Worm (Caenorhabditis elegans) whole organism, L1 larva: Measurements from ENCODE around the gene E02C12.11.

Source experiments
- C34B4.2 ChIP-seq: sonication (generic microtip); optimal IDR thresholded peaks from 2 replicates; lab custom pipeline; 2017; ENCODE audit warnings: mild to moderate bottlenecking, missing genetic modification characterization, missing compliant biosample characterization
- aha-1 ChIP-seq: fragments of 150-350 bp; optimal IDR thresholded peaks from 2 replicates; lab custom pipeline; 2014; ENCODE audit warnings: missing biosample characterization, missing genetic modification characterization
- blmp-1 ChIP-seq: fragments of 150-350 bp; optimal IDR thresholded peaks from 2 replicates; lab custom pipeline; 2014; ENCODE audit warnings: missing biosample characterization, missing genetic modification characterization
- ceh-63 ChIP-seq: fragments of 200-800 bp; sonication (Bioruptor generic); optimal IDR thresholded peaks from 2 replicates; lab custom pipeline; 2018; ENCODE audit warnings: mild to moderate bottlenecking, missing genetic modification characterization, missing compliant biosample characterization
- ceh-90 ChIP-seq: sonication (generic microtip); optimal IDR thresholded peaks from 2 replicates; lab custom pipeline; 2016; ENCODE audit warnings: missing genetic modification characterization, missing compliant biosample characterization
- ces-1 ChIP-seq: fragments of 150-350 bp; optimal IDR thresholded peaks from 2 replicates; lab custom pipeline; 2014; ENCODE audit warnings: missing biosample characterization, missing genetic modification reagents, missing genetic modification characterization
- dpl-1 ChIP-seq, 3 experiments: fragments of 150-350 bp in 2 of 3; sonication (generic microtip) in 1 of 3; optimal IDR thresholded peaks; 2 replicates each; lab custom pipeline; 2014 to 2017; ENCODE audit warnings: missing biosample characterization in 3 of 3, missing genetic modification characterization in 3 of 3, missing genetic modification reagents in 3 of 3
- efl-1 ChIP-seq, 4 experiments: fragments of 150-350 bp; optimal IDR thresholded peaks in 3 of 4; peaks in 1 of 4; 1 replicate in 1 of 4; 2 replicates in 3 of 4; lab custom pipeline; 2014; ENCODE audit warnings: missing biosample characterization in 2 of 4, missing genetic modification characterization in 2 of 4, missing genetic modification reagents in 2 of 4
- egl-13 ChIP-seq: sonication (generic microtip); optimal IDR thresholded peaks from 2 replicates; lab custom pipeline; 2016; ENCODE audit warnings: missing genotype, missing genetic modification reagents, missing genetic modification characterization, missing compliant biosample characterization
- ets-5 ChIP-seq: fragments of 200-800 bp; sonication (Bioruptor generic); IDR thresholded peaks from 2 replicates; pipeline ENCODE4 v1.3.6; 2022; ENCODE audit warnings: missing genetic modification characterization, missing compliant biosample characterization
- fkh-10 ChIP-seq: sonication (generic microtip); optimal IDR thresholded peaks from 2 replicates; lab custom pipeline; 2017; ENCODE audit warnings: missing biosample characterization, missing genetic modification reagents, missing genetic modification characterization
- fkh-8 ChIP-seq: sonication (generic microtip); optimal IDR thresholded peaks from 2 replicates; lab custom pipeline; 2016; ENCODE audit warnings: mild to moderate bottlenecking, missing genetic modification characterization, missing compliant biosample characterization
- fos-1 ChIP-seq: fragments of 150-350 bp; optimal IDR thresholded peaks from 2 replicates; lab custom pipeline; 2014; ENCODE audit warnings: missing biosample characterization, missing genetic modification characterization
- hlh-17 ChIP-seq: fragments of 200-800 bp; sonication (Bioruptor generic); optimal IDR thresholded peaks from 2 replicates; lab custom pipeline; 2018; ENCODE audit warnings: missing genetic modification characterization, mild to moderate bottlenecking, missing compliant biosample characterization, moderate library complexity, borderline replicate concordance
- isw-1 ChIP-seq: fragments of 200-800 bp; sonication (Bioruptor generic); IDR thresholded peaks from 2 replicates; pipeline ENCODE4 v1.3.6; 2022; ENCODE audit warnings: missing genetic modification characterization, missing compliant biosample characterization
- jun-1 ChIP-seq: fragments of 150-350 bp; optimal IDR thresholded peaks from 2 replicates; lab custom pipeline; 2014; ENCODE audit warnings: missing biosample characterization, missing genetic modification reagents, missing genetic modification characterization
- lin-14 ChIP-seq: fragments of 200-800 bp; sonication (Bioruptor generic); optimal IDR thresholded peaks from 2 replicates; lab custom pipeline; 2018; ENCODE audit warnings: mild to moderate bottlenecking, missing genetic modification characterization, moderate library complexity, missing compliant biosample characterization
- lin-15B ChIP-seq: fragments of 150-350 bp; sonication (generic microtip); optimal IDR thresholded peaks from 3 replicates; lab custom pipeline; 2014; ENCODE audit warnings: missing biosample characterization, missing genetic modification characterization
- lin-35 ChIP-seq, 2 experiments: fragments of 150-350 bp; optimal IDR thresholded peaks; 2 replicates each; lab custom pipeline; 2014; ENCODE audit warnings: missing biosample characterization in 2 of 2, missing genetic modification characterization in 2 of 2, missing genetic modification reagents in 2 of 2
- lin-39 ChIP-seq: fragments of 150-350 bp; optimal IDR thresholded peaks from 2 replicates; lab custom pipeline; 2014; ENCODE audit warnings: missing biosample characterization, missing genetic modification reagents, missing genetic modification characterization
- lsy-2 ChIP-seq, 2 experiments: fragments of 150-350 bp; optimal IDR thresholded peaks; 2 replicates each; lab custom pipeline; 2014; ENCODE audit warnings: missing biosample characterization in 2 of 2, missing genetic modification characterization in 2 of 2
- mdl-1 ChIP-seq, 2 experiments: fragments of 150-350 bp; optimal IDR thresholded peaks; 2 replicates each; lab custom pipeline; 2014 to 2017; ENCODE audit warnings: missing biosample characterization in 2 of 2, missing genetic modification characterization in 2 of 2, inconsistent platforms in 1 of 2
- nhr-19 ChIP-seq: fragments of 200-800 bp; sonication (Bioruptor generic); conservative IDR thresholded peaks from 2 replicates; pipeline ENCODE4 v1.3.6; 2022; ENCODE audit warnings: missing genetic modification characterization, missing compliant biosample characterization
- nhr-20 ChIP-seq: sonication (generic microtip); optimal IDR thresholded peaks from 2 replicates; lab custom pipeline; 2016; ENCODE audit warnings: mild to moderate bottlenecking, missing genetic modification characterization, missing compliant biosample characterization
- nhr-47 ChIP-seq: sonication (generic microtip); optimal IDR thresholded peaks from 2 replicates; lab custom pipeline; 2016; ENCODE audit warnings: mild to moderate bottlenecking, missing genetic modification characterization, moderate library complexity, missing compliant biosample characterization
- nhr-71 ChIP-seq: sonication (generic microtip); optimal IDR thresholded peaks from 2 replicates; lab custom pipeline; 2016; ENCODE audit warnings: mild to moderate bottlenecking, missing genetic modification characterization, moderate library complexity, missing compliant biosample characterization
- nhr-84 ChIP-seq: sonication (generic microtip); optimal IDR thresholded peaks from 2 replicates; lab custom pipeline; 2017; ENCODE audit warnings: missing biosample characterization, missing genetic modification characterization
- nhr-85 ChIP-seq: sonication (generic microtip); peaks from one replicate; lab custom pipeline; 2016; ENCODE audit warnings: missing genetic modification characterization, inconsistent platforms, missing compliant biosample characterization
- nhr-90 ChIP-seq: sonication (generic microtip); optimal IDR thresholded peaks from 2 replicates; lab custom pipeline; 2016; ENCODE audit warnings: mild to moderate bottlenecking, missing genetic modification characterization, missing compliant biosample characterization; ENCODE audit not compliant: poor library complexity
- pag-3 ChIP-seq: sonication (generic microtip); optimal IDR thresholded peaks from 2 replicates; lab custom pipeline; 2017; ENCODE audit warnings: missing genetic modification characterization, mild to moderate bottlenecking, missing compliant biosample characterization, antibody characterized with exemption, borderline replicate concordance; ENCODE audit not compliant: insufficient read depth
- pqm-1 ChIP-seq: sonication (generic microtip); optimal IDR thresholded peaks from 3 replicates; lab custom pipeline; 2017; ENCODE audit warnings: missing biosample characterization, missing genetic modification characterization
- snu-23 ChIP-seq: sonication (generic microtip); optimal IDR thresholded peaks from 2 replicates; lab custom pipeline; 2016; ENCODE audit warnings: missing genetic modification characterization, missing compliant biosample characterization
- sptf-1 ChIP-seq: fragments of 150-350 bp; optimal IDR thresholded peaks from 2 replicates; lab custom pipeline; 2014; ENCODE audit warnings: missing biosample characterization, missing genetic modification characterization
- sup-37 ChIP-seq: fragments of 200-800 bp; sonication (Bioruptor generic); optimal IDR thresholded peaks from 2 replicates; lab custom pipeline; 2018; ENCODE audit warnings: mild to moderate bottlenecking, missing genetic modification characterization, missing compliant biosample characterization
- swsn-7 ChIP-seq: sonication (generic microtip); optimal IDR thresholded peaks from 2 replicates; lab custom pipeline; 2016; ENCODE audit warnings: missing genetic modification characterization, missing compliant biosample characterization
- tbx-2 ChIP-seq: sonication (generic microtip); optimal IDR thresholded peaks from 2 replicates; lab custom pipeline; 2016; ENCODE audit warnings: missing genetic modification characterization, missing compliant biosample characterization
- tlp-1 ChIP-seq: fragments of 150-350 bp; optimal IDR thresholded peaks from 2 replicates; lab custom pipeline; 2014; ENCODE audit warnings: missing biosample characterization, missing genetic modification characterization
- unc-30 ChIP-seq: sonication (generic microtip); optimal IDR thresholded peaks from 2 replicates; lab custom pipeline; 2017; ENCODE audit warnings: missing biosample characterization, missing genetic modification characterization
- unc-98 ChIP-seq: fragments of 200-800 bp; sonication (Bioruptor generic); IDR thresholded peaks from 2 replicates; pipeline ENCODE4 v1.3.6; 2022; ENCODE audit warnings: missing genetic modification characterization, missing compliant biosample characterization
- vab-15 ChIP-seq: sonication (generic microtip); optimal IDR thresholded peaks from 2 replicates; lab custom pipeline; 2017; ENCODE audit warnings: missing genotype, mild to moderate bottlenecking, missing genetic modification characterization, missing compliant biosample characterization
- xbp-1 ChIP-seq: sonication (generic microtip); optimal IDR thresholded peaks from 2 replicates; lab custom pipeline; 2016; ENCODE audit warnings: missing genetic modification characterization, missing compliant biosample characterization
- zip-4 ChIP-seq: fragments of 200-800 bp; sonication (Bioruptor generic); optimal IDR thresholded peaks from 2 replicates; lab custom pipeline; 2018; ENCODE audit warnings: mild to moderate bottlenecking, missing genetic modification characterization, moderate library complexity, missing compliant biosample characterization
- ztf-11 ChIP-seq, 2 experiments: sonication (generic microtip); optimal IDR thresholded peaks; 2 replicates each; lab custom pipeline; 2016 to 2017; ENCODE audit warnings: missing genetic modification characterization in 2 of 2, missing biosample characterization in 1 of 2, missing compliant biosample characterization in 1 of 2

The E02C12.11 gene

DNA sequence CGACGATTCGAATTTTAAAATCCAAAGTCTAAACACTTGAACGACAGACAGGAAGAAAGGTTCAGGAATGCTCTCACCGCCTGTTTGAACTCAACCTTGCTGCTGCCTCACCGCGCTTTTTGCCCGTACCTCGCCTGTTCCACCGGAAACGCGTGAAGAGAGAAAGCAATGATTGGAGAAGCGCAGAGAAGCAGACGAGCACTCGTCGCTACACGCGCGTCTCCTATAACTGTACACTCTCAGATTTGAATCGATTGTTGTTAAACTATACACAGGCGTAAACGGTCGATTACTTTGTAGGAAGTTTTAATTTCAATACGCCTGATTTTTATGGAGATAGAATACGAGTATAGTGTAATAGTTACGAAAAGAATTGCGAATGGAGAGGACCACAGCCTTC, 44.8 kb upstream of the E02C12.11 start (continued):
- no peak for TF ChIP-seq unc-98 (GFP tag; lab: Robert Waterston, UW)
- no peak for TF ChIP-seq aha-1 (tag; lab: Kevin White, UChicago)
- TF ChIP-seq nhr-19 (GFP tag; lab: Robert Waterston, UW): no peak
- no peak for TF ChIP-seq ces-1 (GFP tag; lab: Kevin White, UChicago)
- TF ChIP-seq jun-1: no peak
- peak in 1 of 2 experiments; percentile 17 for TF ChIP-seq efl-1 (optimal IDR thresholded peaks at IDR 0.05; lab: Kevin White, UChicago)
- peak in 1 of 2 experiments; percentile 75 for TF ChIP-seq efl-1 (GFP tag; optimal IDR thresholded peaks at IDR 0.05 in 1 of 2; lab: Kevin White, UChicago)
- TF ChIP-seq nhr-20 (tag; lab: Kevin White, UChicago): peak; percentile 44

ce11 chrV:9423539-9423938, 43.8 kb upstream of the E02C12.11 start:
- TF ChIP-seq nhr-20 (tag; lab: Kevin White, UChicago) (no peak), nhr-85 (tag; lab: Kevin White, UChicago) (peak; percentile 84), lin-39 (tag; lab: Kevin White, UChicago) (no peak), nhr-47 (tag; lab: Kevin White, UChicago) (no peak), blmp-1 (tag; lab: Kevin White, UChicago) (peak; percentile 29), tbx-2 (tag; lab: Kevin White, UChicago) (no peak), sptf-1 (no peak), tlp-1 (no peak), lin-15B (tag; lab: Kevin White, UChicago) (no peak), fkh-10 (no peak), ceh-63 (GFP tag; lab: Kevin White, UChicago) (no peak), pqm-1 (tag; lab: Kevin White, UChicago) (no peak), fos-1 (no peak), egl-13 (tag; lab: Kevin White, UChicago) (no peak), lin-14 (GFP tag; lab: Kevin White, UChicago) (peak; percentile 57), snu-23 (peak; percentile 22), isw-1 (GFP tag; lab: Robert Waterston, UW) (no peak)

DNA sequence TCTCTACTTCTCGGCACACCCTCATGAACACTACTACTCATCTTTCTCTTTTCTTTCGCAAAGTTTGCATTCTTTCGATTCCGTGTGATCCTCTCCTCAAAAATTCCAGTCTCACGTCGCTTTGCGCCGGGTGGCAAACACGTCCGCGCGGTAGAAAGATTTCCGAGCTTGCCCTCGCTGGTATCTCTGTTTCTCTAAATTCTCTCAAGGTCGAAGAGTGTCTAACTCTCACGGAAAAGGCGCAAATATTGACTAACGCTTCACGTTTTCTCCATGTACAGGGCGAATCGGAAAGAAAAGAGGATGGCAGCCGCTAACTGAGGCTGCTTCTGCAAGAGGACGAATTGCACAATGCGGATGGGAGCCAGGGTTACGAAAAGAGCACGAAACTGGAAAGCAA, 43.0 kb upstream of the E02C12.11 start:
- TF ChIP-seq lin-35 (GFP tag; optimal IDR thresholded peaks at IDR 0.05; lab: Kevin White, UChicago) (peak in 1 of 2 experiments; percentile 1), lin-14 (GFP tag; lab: Kevin White, UChicago) (peak; percentile 15), ceh-90 (tag; lab: Kevin White, UChicago) (no peak)

DNA sequence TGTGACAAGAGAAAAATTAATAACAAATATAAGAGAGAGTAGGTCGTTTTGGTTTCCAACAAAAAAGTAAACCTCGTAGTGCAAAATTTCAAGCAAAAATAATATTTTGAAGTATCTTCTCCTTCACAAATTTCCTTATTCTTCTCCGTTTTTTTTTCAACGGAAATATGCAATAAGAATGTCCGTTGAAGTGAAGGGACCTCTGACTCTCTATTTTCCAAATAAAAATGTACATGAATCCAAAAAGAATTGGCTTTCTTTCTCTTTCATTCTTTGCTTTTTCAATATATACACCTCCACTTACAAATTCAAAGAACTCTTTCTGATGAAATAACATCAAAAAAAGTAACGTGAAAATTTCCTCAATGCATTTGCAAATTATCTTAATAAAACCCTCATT, 36.9 kb upstream of the E02C12.11 start, which contains the start of gene F36D4.1:
Gene F36D4.1, plus strand, starts transcription at position 301 of the 400 bp plus-strand sequence.
- TF ChIP-seq nhr-90 (no peak), jun-1 (no peak), lin-35 (GFP tag; optimal IDR thresholded peaks at IDR 0.05; lab: Kevin White, UChicago) (no peak), sup-37 (GFP tag; lab: Kevin White, UChicago) (no peak), nhr-84 (tag; lab: Kevin White, UChicago) (no peak), hlh-17 (no peak), pag-3 (no peak)

ce11 chrV:9414516-9414915, 34.8 kb upstream of the E02C12.11 start, which contains the start of gene F36D4.4:
TSS of gene F36D4.4 (minus strand) at chrV:9414616.
- no peak for TF ChIP-seq dpl-1 (GFP tag; optimal IDR thresholded peaks at IDR 0.05; lab: Kevin White, UChicago)
- no peak for TF ChIP-seq fkh-8 (tag; lab: Kevin White, UChicago)

- TF ChIP-seq swsn-7 (tag; lab: Kevin White, UChicago): no peak
- no peak for TF ChIP-seq xbp-1
- no peak for TF ChIP-seq vab-15 (tag; lab: Kevin White, UChicago)
- TF ChIP-seq lsy-2 (tag; optimal IDR thresholded peaks at IDR 0.05; lab: Kevin White, UChicago): no peak
- TF ChIP-seq ets-5 (GFP tag; lab: Robert Waterston, UW): no peak
- TF ChIP-seq nhr-71 (tag; lab: Kevin White, UChicago): peak; percentile 12
- TF ChIP-seq ceh-63 (GFP tag; lab: Kevin White, UChicago): no peak
- TF ChIP-seq lin-39 (tag; lab: Kevin White, UChicago): no peak
- TF ChIP-seq ztf-11 (tag; optimal IDR thresholded peaks at IDR 0.05; lab: Kevin White, UChicago): no peak
- TF ChIP-seq C34B4.2 (tag; lab: Kevin White, UChicago): no peak
- no peak for TF ChIP-seq mdl-1 (tag; optimal IDR thresholded peaks at IDR 0.05; lab: Kevin White, UChicago)
- TF ChIP-seq unc-30 (tag; lab: Kevin White, UChicago): no peak
- no peak for TF ChIP-seq fos-1
- no peak for TF ChIP-seq zip-4 (GFP tag; lab: Kevin White, UChicago)
- TF ChIP-seq tbx-2 (tag; lab: Kevin White, UChicago): peak; percentile 45
- peak; percentile 81 for TF ChIP-seq fkh-10
These were observed 29.2 kb upstream of the E02C12.11 start for ce11 chrV:9408869-9409268.
